Fruit fly (Drosophila melanogaster): ENCODE data around the gene CG33257.

Gene CG33257

dm6 chr3L:16346023-16346422 lies at the start of gene CG33257:
Gene CG33257 (plus strand): TSS chr3L:16346323.
- TF ChIP-seq Mnt (GFP tag; optimal IDR thresholded peaks at IDR 0.05) (no peak), tj (GFP tag; optimal IDR thresholded peaks at IDR 0.05) (no peak), cic (GFP tag; optimal IDR thresholded peaks at IDR 0.05) (no peak), Hr96 (GFP tag; optimal IDR thresholded peaks at IDR 0.05) (no peak), pad (GFP tag; optimal IDR thresholded peaks at IDR 0.05) (no peak), ovo (GFP tag; optimal IDR thresholded peaks at IDR 0.05) (no peak)

- no peak for TF ChIP-seq cnc (optimal IDR thresholded peaks at IDR 0.05)
- TF ChIP-seq CG7101 (tag; optimal IDR thresholded peaks at IDR 0.05): no peak
- TF ChIP-seq tj (GFP tag; optimal IDR thresholded peaks at IDR 0.05): no peak
- no peak for TF ChIP-seq CG33017 (tag; optimal IDR thresholded peaks at IDR 0.05)
- TF ChIP-seq CG12768 (GFP tag; optimal IDR thresholded peaks at IDR 0.05): no peak
- TF ChIP-seq CG1620 (GFP tag; optimal IDR thresholded peaks at IDR 0.05): no peak
- TF ChIP-seq CG14711 (tag; optimal IDR thresholded peaks at IDR 0.05): no peak
- no peak for TF ChIP-seq kay (GFP tag; ENCODE audit: borderline replicate concordance)
- no peak for TF ChIP-seq pad (GFP tag; optimal IDR thresholded peaks at IDR 0.05)
- TF ChIP-seq Crg-1 (GFP tag; optimal IDR thresholded peaks at IDR 0.05): no peak
- TF ChIP-seq cic (GFP tag; optimal IDR thresholded peaks at IDR 0.05): no peak
- no peak for TF ChIP-seq CG11617 (GFP tag; optimal IDR thresholded peaks at IDR 0.05)
- no peak for TF ChIP-seq bab1 (GFP tag; optimal IDR thresholded peaks at IDR 0.05)
- no peak for TF ChIP-seq Mnt (GFP tag; optimal IDR thresholded peaks at IDR 0.05)
- no peak for TF ChIP-seq Clk (GFP tag; optimal IDR thresholded peaks at IDR 0.05)
These were observed 45.0 kb upstream of the CG33257 start, which contains the start of gene CG4982 for dm6 chr3L:16301153-16301552. Gene CG4982 (plus strand): TSS chr3L:16301453.

dm6 chr3L:16303078-16303477 lies 43.0 kb upstream of the CG33257 start, which contains the start of gene CG13044:
Gene CG13044 (minus strand): TSS chr3L:16303178.
- TF ChIP-seq bab1 (GFP tag; optimal IDR thresholded peaks at IDR 0.05): no peak
- TF ChIP-seq CG11617 (GFP tag; optimal IDR thresholded peaks at IDR 0.05): no peak
- TF ChIP-seq CG7101 (tag; optimal IDR thresholded peaks at IDR 0.05): no peak
- no peak for TF ChIP-seq cnc (optimal IDR thresholded peaks at IDR 0.05)
- TF ChIP-seq CG7045 (GFP tag; optimal IDR thresholded peaks at IDR 0.05): no peak
- TF ChIP-seq kay (GFP tag; ENCODE audit: borderline replicate concordance): no peak
- TF ChIP-seq Clk (GFP tag; optimal IDR thresholded peaks at IDR 0.05): no peak
- no peak for TF ChIP-seq Mnt (GFP tag; optimal IDR thresholded peaks at IDR 0.05)
- no peak for TF ChIP-seq Hr96 (GFP tag; optimal IDR thresholded peaks at IDR 0.05)
- no peak for TF ChIP-seq CG33017 (tag; optimal IDR thresholded peaks at IDR 0.05)
- no peak for TF ChIP-seq toe (GFP tag; optimal IDR thresholded peaks at IDR 0.05)
- TF ChIP-seq CG1620 (GFP tag; optimal IDR thresholded peaks at IDR 0.05): no peak
- no peak for TF ChIP-seq tj (GFP tag; optimal IDR thresholded peaks at IDR 0.05)

- TF ChIP-seq CG7045 (GFP tag; optimal IDR thresholded peaks at IDR 0.05) (no peak), Hr96 (GFP tag; optimal IDR thresholded peaks at IDR 0.05) (no peak), toe (GFP tag; optimal IDR thresholded peaks at IDR 0.05) (no peak), CG14711 (tag; optimal IDR thresholded peaks at IDR 0.05) (no peak), CG1620 (GFP tag; optimal IDR thresholded peaks at IDR 0.05) (no peak), CG5204 (GFP tag; optimal IDR thresholded peaks at IDR 0.05) (no peak), cic (GFP tag; optimal IDR thresholded peaks at IDR 0.05) (no peak), CG12768 (GFP tag; optimal IDR thresholded peaks at IDR 0.05) (no peak), bab1 (GFP tag; optimal IDR thresholded peaks at IDR 0.05) (no peak), Crg-1 (GFP tag; optimal IDR thresholded peaks at IDR 0.05) (no peak), CG33017 (tag; optimal IDR thresholded peaks at IDR 0.05) (no peak), Mnt (GFP tag; optimal IDR thresholded peaks at IDR 0.05) (no peak), cnc (optimal IDR thresholded peaks at IDR 0.05) (no peak), CG11617 (GFP tag; optimal IDR thresholded peaks at IDR 0.05) (no peak), CG7101 (tag; optimal IDR thresholded peaks at IDR 0.05) (no peak), ovo (GFP tag; optimal IDR thresholded peaks at IDR 0.05) (no peak)
These were observed 42.1 kb upstream of the CG33257 start, which contains the start of gene CG43249 for dm6 chr3L:16303982-16304381. Gene CG43249 (plus strand): TSS chr3L:16304282.

dm6 chr3L:16305820-16306650 lies 40.1 kb upstream of the CG33257 start, which contains the start of the genes CG13043 and CG13063:
Gene CG13043 (minus strand): TSS chr3L:16305870.
Gene CG13063 (plus strand): TSS chr3L:16306600.
- TF ChIP-seq ovo (GFP tag; optimal IDR thresholded peaks at IDR 0.05): no peak
- no peak for TF ChIP-seq CG1620 (GFP tag; optimal IDR thresholded peaks at IDR 0.05)
- TF ChIP-seq CG7101 (tag; optimal IDR thresholded peaks at IDR 0.05): no peak
- TF ChIP-seq CG11617 (GFP tag; optimal IDR thresholded peaks at IDR 0.05): no peak
- TF ChIP-seq tj (GFP tag; optimal IDR thresholded peaks at IDR 0.05): no peak
- no peak for TF ChIP-seq Clk (GFP tag; optimal IDR thresholded peaks at IDR 0.05)
- TF ChIP-seq Mnt (GFP tag; optimal IDR thresholded peaks at IDR 0.05): no peak
- TF ChIP-seq toe (GFP tag; optimal IDR thresholded peaks at IDR 0.05): no peak

dm6 chr3L:16308380-16308779 lies 37.7 kb upstream of the CG33257 start, which contains the start of gene CG13042:
Gene CG13042 (minus strand): TSS chr3L:16308480.
- TF ChIP-seq Mnt (GFP tag; optimal IDR thresholded peaks at IDR 0.05): no peak
- TF ChIP-seq cic (GFP tag; optimal IDR thresholded peaks at IDR 0.05): no peak
- TF ChIP-seq tj (GFP tag; optimal IDR thresholded peaks at IDR 0.05): no peak
- TF ChIP-seq cnc (optimal IDR thresholded peaks at IDR 0.05): no peak
- TF ChIP-seq Crg-1 (GFP tag; optimal IDR thresholded peaks at IDR 0.05): no peak
- no peak for TF ChIP-seq toe (GFP tag; optimal IDR thresholded peaks at IDR 0.05)
- no peak for TF ChIP-seq pad (GFP tag; optimal IDR thresholded peaks at IDR 0.05)
- TF ChIP-seq kay (GFP tag; ENCODE audit: borderline replicate concordance): no peak
- no peak for TF ChIP-seq bab1 (GFP tag; optimal IDR thresholded peaks at IDR 0.05)
- no peak for TF ChIP-seq CG14711 (tag; optimal IDR thresholded peaks at IDR 0.05)
- no peak for TF ChIP-seq CG33017 (tag; optimal IDR thresholded peaks at IDR 0.05)
- no peak for TF ChIP-seq CG1620 (GFP tag; optimal IDR thresholded peaks at IDR 0.05)
- no peak for TF ChIP-seq CG7101 (tag; optimal IDR thresholded peaks at IDR 0.05)
- TF ChIP-seq CG12768 (GFP tag; optimal IDR thresholded peaks at IDR 0.05): no peak
- TF ChIP-seq Clk (GFP tag; optimal IDR thresholded peaks at IDR 0.05): no peak
- TF ChIP-seq CG7045 (GFP tag; optimal IDR thresholded peaks at IDR 0.05): no peak
